Fruit fly (Drosophila melanogaster): ENCODE measurements around the gene bowl.

Gene bowl

DNA sequence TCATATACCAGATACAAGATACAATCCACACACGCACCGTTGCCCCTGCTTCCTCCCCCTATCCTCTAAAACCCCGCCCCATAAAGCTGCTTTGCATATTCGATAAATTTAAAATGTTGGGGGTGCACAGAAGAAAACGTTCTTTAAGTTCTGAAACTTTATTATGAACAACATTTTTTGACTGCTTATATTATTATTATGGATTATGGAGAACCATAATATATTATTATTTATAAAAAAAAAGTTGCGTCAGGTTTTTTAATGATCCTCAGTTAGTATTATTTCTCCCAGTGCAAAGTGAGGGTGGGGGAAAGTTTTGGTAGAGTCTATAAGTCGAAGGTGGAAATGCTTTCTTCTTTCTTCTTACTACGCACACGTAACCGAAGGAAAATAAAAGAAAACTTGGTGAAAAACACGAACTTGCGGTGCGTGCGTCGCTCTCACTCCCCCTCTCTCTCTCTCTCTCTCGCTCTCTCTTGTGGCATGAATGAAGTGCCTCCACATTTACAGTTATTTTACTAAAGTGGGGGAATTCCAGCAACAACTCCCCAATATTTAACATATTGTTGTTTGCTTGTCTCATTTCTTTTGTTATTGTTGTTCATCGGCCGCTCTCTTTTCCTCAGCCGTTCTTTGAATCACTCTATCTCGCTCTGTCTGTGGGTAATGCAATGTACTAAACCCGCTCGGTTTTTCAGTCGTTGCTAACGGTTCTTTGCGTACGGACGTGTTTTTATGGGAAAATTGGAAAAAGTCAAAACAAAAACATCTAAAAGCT is 18.0 kb downstream of the bowl start (continued):
- TF ChIP-seq CG5245 (GFP tag; optimal IDR thresholded peaks at IDR 0.05) = peak; percentile 68
- no peak for TF ChIP-seq Scr (GFP tag; IDR thresholded peaks at IDR 0.05; ENCODE audit: partially characterized antibody)
- peak; percentile 93 for TF ChIP-seq fd96Cb (tag; optimal IDR thresholded peaks at IDR 0.05)
- no peak for TF ChIP-seq CG4282 (GFP tag; optimal IDR thresholded peaks at IDR 0.05)
- peak; percentile 76 for TF ChIP-seq Six4 (GFP tag; optimal IDR thresholded peaks at IDR 0.05)
- peak; percentile 70 for TF ChIP-seq CG6272 (GFP tag; IDR thresholded peaks at IDR 0.05)
- peak; percentile 43 for TF ChIP-seq zf30C (GFP tag; optimal IDR thresholded peaks at IDR 0.05)
- TF ChIP-seq z (GFP tag; IDR thresholded peaks at IDR 0.05) = no peak; the same call in 2 of the 3 replicates
- TF ChIP-seq nerfin-1 (tag; optimal IDR thresholded peaks at IDR 0.05) = peak; percentile 80
- TF ChIP-seq CG10654 (GFP tag; optimal IDR thresholded peaks at IDR 0.05) = peak; percentile 66
- TF ChIP-seq al (GFP tag; IDR thresholded peaks at IDR 0.05) = no peak
- TF ChIP-seq CG9215 (GFP tag; IDR thresholded peaks at IDR 0.05) = no peak; the same call in none of the 2 replicates
- TF ChIP-seq CG11695 (GFP tag; IDR thresholded peaks at IDR 0.05) = peak; percentile 72
- peak; percentile 80 for TF ChIP-seq CG8290 (GFP tag; optimal IDR thresholded peaks at IDR 0.05)
- TF ChIP-seq CG8290 (tag; optimal IDR thresholded peaks at IDR 0.05) = no peak
- no peak for TF ChIP-seq chn (GFP tag; optimal IDR thresholded peaks at IDR 0.05)
- peak; percentile 92 for TF ChIP-seq CG8388 (GFP tag; optimal IDR thresholded peaks at IDR 0.05)
- no peak for TF ChIP-seq lbe (GFP tag; optimal IDR thresholded peaks at IDR 0.05)
- TF ChIP-seq HLH4C (GFP tag; IDR thresholded peaks at IDR 0.05; ENCODE audit: partially characterized antibody) = no peak
- peak; percentile 68 for TF ChIP-seq tin (GFP tag; optimal IDR thresholded peaks at IDR 0.05)
- peak; percentile 69 for TF ChIP-seq bcd (GFP tag; optimal IDR thresholded peaks at IDR 0.05)
- peak; percentile 73 for TF ChIP-seq twi (tag; optimal IDR thresholded peaks at IDR 0.05)
- TF ChIP-seq gro (GFP tag; optimal IDR thresholded peaks at IDR 0.05) = no peak
- TF ChIP-seq CG12659 (GFP tag; optimal IDR thresholded peaks at IDR 0.05) = peak; percentile 62
- TF ChIP-seq maf-S (GFP tag; optimal IDR thresholded peaks at IDR 0.05) = no peak
- TF ChIP-seq Poxn (GFP tag; IDR thresholded peaks at IDR 0.05) = no peak
- no peak for TF ChIP-seq CG31365 (tag; optimal IDR thresholded peaks at IDR 0.05)
- peak; percentile 44 for TF ChIP-seq CG4328 (GFP tag; optimal IDR thresholded peaks at IDR 0.05)
- TF ChIP-seq HLHmδ (GFP tag; optimal IDR thresholded peaks at IDR 0.05) = no peak
- TF ChIP-seq kay (GFP tag; optimal IDR thresholded peaks at IDR 0.05) = peak; percentile 18
- TF ChIP-seq lmd (GFP tag; IDR thresholded peaks at IDR 0.05) = peak; percentile 79
- TF ChIP-seq Dfd (GFP tag; optimal IDR thresholded peaks at IDR 0.05) = no peak
- TF ChIP-seq CG9727 (GFP tag; optimal IDR thresholded peaks at IDR 0.05) = peak; percentile 65
- no peak for TF ChIP-seq br (optimal IDR thresholded peaks at IDR 0.05)
- no peak for TF ChIP-seq pita (GFP tag; optimal IDR thresholded peaks at IDR 0.05)
- TF ChIP-seq Hr78 (GFP tag; optimal IDR thresholded peaks at IDR 0.05) = peak in 1 of 2 experiments; percentile 77
- TF ChIP-seq CG34422 (GFP tag; IDR thresholded peaks at IDR 0.05) = peak; percentile 84; the same call in 2 of the 3 replicates
- TF ChIP-seq sug (tag; optimal IDR thresholded peaks at IDR 0.05) = no peak
- TF ChIP-seq Hr51 (GFP tag; optimal IDR thresholded peaks at IDR 0.05) = peak in 1 of 2 experiments; percentile 82
- peak; percentile 6 for TF ChIP-seq stwl (tag; optimal IDR thresholded peaks at IDR 0.05)
- TF ChIP-seq NC2β (GFP tag; optimal IDR thresholded peaks at IDR 0.05) = no peak
- TF ChIP-seq ro (GFP tag; IDR thresholded peaks at IDR 0.05) = peak; percentile 44; the same call in 1 of the 2 replicates
- TF ChIP-seq Dbx (GFP tag; IDR thresholded peaks at IDR 0.05) = no peak
- peak; percentile 16 for TF ChIP-seq CG12219 (GFP tag; optimal IDR thresholded peaks at IDR 0.05)
- TF ChIP-seq D19A (tag; optimal IDR thresholded peaks at IDR 0.05) = peak; percentile 89
- no peak for TF ChIP-seq Dref (GFP tag; IDR thresholded peaks at IDR 0.05)
- TF ChIP-seq gem (tag; optimal IDR thresholded peaks at IDR 0.05) = peak; percentile 96
- TF ChIP-seq en (GFP tag; optimal IDR thresholded peaks at IDR 0.05) = no peak
- TF ChIP-seq peb (GFP tag; IDR thresholded peaks at IDR 0.05) = peak; percentile 75
- TF ChIP-seq MESR4 (GFP tag; optimal IDR thresholded peaks at IDR 0.05) = no peak

Data from whole organism, embryonic.